Worm (Caenorhabditis elegans) whole organism, L3 larva: ENCODE data around the gene K06H7.7.

Source experiments
- R02D3.7 ChIP-seq: fragments of 150-350 bp; optimal IDR thresholded peaks from 2 replicates; lab custom pipeline; 2014; ENCODE audit warnings: missing biosample characterization, missing genetic modification characterization
- ZK546.5 ChIP-seq: sonication (generic microtip); optimal IDR thresholded peaks from 2 replicates; lab custom pipeline; 2017; ENCODE audit warnings: missing biosample characterization, missing genetic modification characterization
- aly-2 ChIP-seq: fragments of 150-350 bp; optimal IDR thresholded peaks from 2 replicates; lab custom pipeline; 2014; ENCODE audit warnings: missing biosample characterization, missing genetic modification characterization
- ama-1 ChIP-seq: fragments of 150-350 bp; optimal IDR thresholded peaks from 2 replicates; lab custom pipeline; 2018
- ceh-16 ChIP-seq: sonication (generic microtip); optimal IDR thresholded peaks from 2 replicates; lab custom pipeline; 2017; ENCODE audit warnings: missing biosample characterization, missing genetic modification characterization
- ceh-28 ChIP-seq: fragments of 150-350 bp; optimal IDR thresholded peaks from 2 replicates; lab custom pipeline; 2014; ENCODE audit warnings: missing biosample characterization, missing genetic modification reagents, missing genetic modification characterization
- ceh-82 ChIP-seq: fragments of 150-350 bp; optimal IDR thresholded peaks from 2 replicates; lab custom pipeline; 2014; ENCODE audit warnings: missing biosample characterization, missing genetic modification characterization
- egl-27 ChIP-seq: sonication (generic microtip); optimal IDR thresholded peaks from 4 replicates; lab custom pipeline; 2017; ENCODE audit warnings: missing biosample characterization, missing genetic modification reagents, missing genetic modification characterization
- egl-5 ChIP-seq: fragments of 150-350 bp; optimal IDR thresholded peaks from 2 replicates; lab custom pipeline; 2017; ENCODE audit warnings: missing biosample characterization, missing genetic modification reagents, missing genetic modification characterization, inconsistent platforms
- elt-2 ChIP-seq: sonication (generic microtip); optimal IDR thresholded peaks from 2 replicates; lab custom pipeline; 2016; ENCODE audit warnings: missing genetic modification reagents, mild to moderate bottlenecking, missing genetic modification characterization, missing compliant biosample characterization
- elt-3 ChIP-seq, 3 experiments: fragments of 150-350 bp in 1 of 3; sonication (generic microtip) in 2 of 3; optimal IDR thresholded peaks; 2 replicates in 2 of 3; 4 replicates in 1 of 3; lab custom pipeline; 2014 to 2017; ENCODE audit warnings: missing biosample characterization in 3 of 3, missing genetic modification characterization in 3 of 3
- fkh-10 ChIP-seq: sonication (generic microtip); optimal IDR thresholded peaks from 2 replicates; lab custom pipeline; 2017; ENCODE audit warnings: missing biosample characterization, missing genetic modification reagents, missing genetic modification characterization
- fkh-2 ChIP-seq: fragments of 150-350 bp; optimal IDR thresholded peaks from 2 replicates; lab custom pipeline; 2014; ENCODE audit warnings: missing biosample characterization, missing genetic modification reagents, missing genetic modification characterization
- hmg-11 ChIP-seq: sonication (generic microtip); optimal IDR thresholded peaks from 2 replicates; lab custom pipeline; 2016; ENCODE audit warnings: missing genetic modification characterization, missing compliant biosample characterization
- jun-1 ChIP-seq: fragments of 150-350 bp; optimal IDR thresholded peaks from 2 replicates; lab custom pipeline; 2014; ENCODE audit warnings: missing biosample characterization, missing genetic modification reagents, missing genetic modification characterization
- lin-15B ChIP-seq: fragments of 150-350 bp; optimal IDR thresholded peaks from 2 replicates; lab custom pipeline; 2014; ENCODE audit warnings: missing biosample characterization, missing genetic modification characterization
- lin-39 ChIP-seq: fragments of 150-350 bp; optimal IDR thresholded peaks from 2 replicates; lab custom pipeline; 2018; ENCODE audit warnings: missing biosample characterization, missing genetic modification reagents, missing genetic modification characterization
- lsy-12 ChIP-seq: sonication (generic microtip); optimal IDR thresholded peaks from 2 replicates; lab custom pipeline; 2016; ENCODE audit warnings: mild to moderate bottlenecking, missing genetic modification characterization, missing compliant biosample characterization
- mdl-1 ChIP-seq: fragments of 150-350 bp; optimal IDR thresholded peaks from 2 replicates; lab custom pipeline; 2014; ENCODE audit warnings: missing biosample characterization, missing genetic modification characterization
- mml-1 ChIP-seq: fragments of 150-350 bp; sonication (generic microtip); optimal IDR thresholded peaks from 3 replicates; lab custom pipeline; 2014; ENCODE audit warnings: missing biosample characterization, missing genetic modification characterization
- nfya-1 ChIP-seq: sonication (generic microtip); optimal IDR thresholded peaks from 2 replicates; lab custom pipeline; 2017; ENCODE audit warnings: missing genetic modification characterization, mild to moderate bottlenecking, missing compliant biosample characterization, antibody characterized with exemption, moderate library complexity; ENCODE audit not compliant: insufficient read depth
- nhr-23 ChIP-seq: fragments of 150-350 bp; optimal IDR thresholded peaks from 2 replicates; lab custom pipeline; 2014; ENCODE audit warnings: missing biosample characterization, missing genetic modification reagents, missing genetic modification characterization
- nhr-25 ChIP-seq: sonication (generic microtip); optimal IDR thresholded peaks from 2 replicates; lab custom pipeline; 2017; ENCODE audit warnings: missing biosample characterization, missing genetic modification characterization
- nhr-28 ChIP-seq: fragments of 150-350 bp; optimal IDR thresholded peaks from 2 replicates; lab custom pipeline; 2014; ENCODE audit warnings: missing biosample characterization, missing genetic modification characterization
- nhr-67 ChIP-seq: fragments of 150-350 bp; optimal IDR thresholded peaks from 2 replicates; lab custom pipeline; 2014; ENCODE audit warnings: missing biosample characterization, missing genetic modification characterization
- nhr-76 ChIP-seq: fragments of 150-350 bp; sonication (generic microtip); optimal IDR thresholded peaks from 5 replicates; lab custom pipeline; 2014; ENCODE audit warnings: missing biosample characterization, missing genetic modification characterization
- pha-4 ChIP-seq: fragments of 150-350 bp; optimal IDR thresholded peaks from 2 replicates; lab custom pipeline; 2014; ENCODE audit warnings: missing biosample characterization, missing genetic modification reagents, missing genetic modification characterization
- pqm-1 ChIP-seq: fragments of 150-350 bp; optimal IDR thresholded peaks from 2 replicates; lab custom pipeline; 2017; ENCODE audit warnings: missing biosample characterization, missing genetic modification characterization, inconsistent platforms
- skn-1 ChIP-seq: fragments of 150-350 bp; optimal IDR thresholded peaks from 2 replicates; lab custom pipeline; 2014; ENCODE audit warnings: missing biosample characterization, missing genetic modification characterization
- unc-39 ChIP-seq: sonication (generic microtip); optimal IDR thresholded peaks from 4 replicates; lab custom pipeline; 2017; ENCODE audit warnings: missing biosample characterization, missing genetic modification characterization
- ztf-11 ChIP-seq: fragments of 150-350 bp; optimal IDR thresholded peaks from 2 replicates; lab custom pipeline; 2014; ENCODE audit warnings: missing biosample characterization, missing genetic modification characterization
- ztf-4 ChIP-seq: fragments of 150-350 bp; optimal IDR thresholded peaks from 2 replicates; lab custom pipeline; 2014; ENCODE audit warnings: missing biosample characterization, missing genetic modification characterization

The K06H7.7 gene

ce11 chrIII:8069206-8069605, 16.1 kb downstream of the K06H7.7 start:
- no peak for TF ChIP-seq lin-15B
- TF ChIP-seq skn-1: no peak
- TF ChIP-seq fkh-10 (GFP tag; lab: Kevin White, UChicago): no peak

- TF ChIP-seq elt-3 (tag; optimal IDR thresholded peaks at IDR 0.05; lab: Kevin White, UChicago): no peak
- no peak for TF ChIP-seq unc-39 (tag; lab: Kevin White, UChicago)
- TF ChIP-seq nhr-23 (tag; lab: Kevin White, UChicago): no peak
- TF ChIP-seq aly-2: no peak
- no peak for TF ChIP-seq hmg-11 (tag; lab: Kevin White, UChicago)
- TF ChIP-seq pqm-1 (tag; lab: Kevin White, UChicago): no peak
- no peak for TF ChIP-seq lin-39 (tag; lab: Kevin White, UChicago)
Observed at ce11 chrIII:8067798-8068197, 17.5 kb downstream of the K06H7.7 start.

ce11 chrIII:8066989-8067388, 18.3 kb downstream of the K06H7.7 start, which contains the start of gene pros-1:
Gene pros-1, plus strand, starts transcription at chrIII:8067289.
- TF ChIP-seq ceh-16 (tag; lab: Kevin White, UChicago): no peak
- no peak for TF ChIP-seq ztf-4
- no peak for TF ChIP-seq pqm-1 (tag; lab: Kevin White, UChicago)
- TF ChIP-seq hmg-11 (tag; lab: Kevin White, UChicago): no peak
- no peak for TF ChIP-seq jun-1
- TF ChIP-seq unc-39 (tag; lab: Kevin White, UChicago): no peak
- no peak for TF ChIP-seq fkh-10 (GFP tag; lab: Kevin White, UChicago)
- no peak for TF ChIP-seq mml-1 (tag; lab: Kevin White, UChicago)
- TF ChIP-seq ztf-11 (tag; lab: Kevin White, UChicago): no peak
- TF ChIP-seq fkh-2 (tag; lab: Kevin White, UChicago): no peak

DNA sequence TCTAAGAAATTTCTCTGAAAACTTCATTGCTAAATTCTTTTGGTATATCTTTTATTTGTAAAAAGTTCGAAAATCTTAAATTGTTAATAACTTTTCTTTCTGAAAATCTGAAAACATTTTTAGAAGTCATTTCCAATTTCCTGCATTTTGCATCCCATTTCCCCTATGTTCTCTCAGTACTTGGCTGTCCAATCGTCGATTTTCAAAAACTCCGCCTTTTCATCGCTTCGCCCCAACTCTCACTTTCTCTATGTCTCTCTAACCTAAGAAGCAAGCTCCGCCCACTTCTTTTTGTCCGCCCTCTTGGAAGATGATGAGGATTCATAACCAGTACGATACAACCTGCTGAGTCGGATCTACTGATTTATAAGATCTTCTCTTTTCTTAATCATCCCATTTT, 20.2 kb downstream of the K06H7.7 start:
- TF ChIP-seq nfya-1 (tag; lab: Kevin White, UChicago): peak; percentile 94
- TF ChIP-seq lsy-12 (tag; lab: Kevin White, UChicago): no peak

- TF ChIP-seq nhr-67 (tag; lab: Kevin White, UChicago): no peak
- no peak for TF ChIP-seq elt-2
- TF ChIP-seq pqm-1 (tag; lab: Kevin White, UChicago): no peak
- no peak for TF ChIP-seq aly-2
- TF ChIP-seq fkh-10 (GFP tag; lab: Kevin White, UChicago): no peak
- TF ChIP-seq nhr-23 (tag; lab: Kevin White, UChicago): no peak
- TF ChIP-seq ceh-82: no peak
- TF ChIP-seq R02D3.7 (tag; lab: Kevin White, UChicago): no peak
- no peak for TF ChIP-seq nhr-25 (tag; lab: Kevin White, UChicago)
- TF ChIP-seq ztf-4: no peak
- no peak for TF ChIP-seq egl-27 (tag; lab: Kevin White, UChicago)
- TF ChIP-seq mml-1 (tag; lab: Kevin White, UChicago): no peak
- TF ChIP-seq ZK546.5: no peak
- no peak for TF ChIP-seq ceh-16 (tag; lab: Kevin White, UChicago)
Observed at ce11 chrIII:8063659-8064058, 21.6 kb downstream of the K06H7.7 start.

DNA sequence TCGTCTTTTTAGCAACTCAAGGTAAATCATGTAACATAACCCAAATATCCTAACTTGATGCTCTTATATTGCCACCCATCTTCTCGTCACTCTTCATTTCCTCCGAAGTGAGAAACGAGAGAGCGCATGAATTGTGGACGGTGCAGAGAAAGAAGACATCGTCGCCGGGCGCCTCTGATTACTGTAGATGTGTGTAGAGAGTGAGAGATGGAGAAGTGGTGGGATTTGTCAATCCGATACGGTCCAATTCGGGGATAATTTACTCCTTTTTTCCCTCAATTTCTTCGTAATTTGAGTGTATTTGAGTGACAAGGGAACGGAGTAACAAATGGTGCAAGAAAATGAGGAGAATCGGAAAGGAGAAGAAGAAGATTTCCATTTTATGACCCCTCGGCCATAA, 24.2 kb downstream of the K06H7.7 start:
- TF ChIP-seq fkh-2 (tag; lab: Kevin White, UChicago) (no peak), ama-1 (lab: Kevin White, UChicago) (no peak), nhr-28 (tag; lab: Kevin White, UChicago) (no peak), pha-4 (no peak), unc-39 (tag; lab: Kevin White, UChicago) (no peak), mdl-1 (tag; lab: Kevin White, UChicago) (no peak), ceh-82 (no peak), egl-5 (tag; lab: Kevin White, UChicago) (no peak), elt-3 (tag; optimal IDR thresholded peaks at IDR 0.05; lab: Kevin White, UChicago) (no peak), nhr-23 (tag; lab: Kevin White, UChicago) (no peak), ceh-28 (tag; lab: Kevin White, UChicago) (no peak), fkh-10 (GFP tag; lab: Kevin White, UChicago) (no peak), ztf-4 (no peak), nhr-25 (tag; lab: Kevin White, UChicago) (no peak), ZK546.5 (no peak), lin-15B (no peak), pqm-1 (tag; lab: Kevin White, UChicago) (no peak), nhr-76 (tag; lab: Kevin White, UChicago) (no peak), aly-2 (no peak)
- TF ChIP-seq, all 47 proteins: peak for 0
